In genomic region chr3L:4613083-4613482, dm6 we compare ENCODE assay signal across 1 fruit fly cellular context.
TF ChIP-seq lines count a peak whose summit lies in the region.

No protein-coding gene starts in this region.

TF ChIP-seq in whole organism, embryonic, 481 proteins besides CTCF, POLR2A, EP300 and RAD21 (continued from another document):
- TF ChIP-seq gcm (GFP tag; optimal IDR thresholded peaks at IDR 0.05; lab: Kevin White, UChicago) (peak; percentile 90), gem (tag; optimal IDR thresholded peaks at IDR 0.05; lab: Kevin White, UChicago) (peak; percentile 95), CG8944 (GFP tag; optimal IDR thresholded peaks at IDR 0.05; lab: Kevin White, UChicago) (peak; percentile 68), CG33557 (GFP tag; optimal IDR thresholded peaks at IDR 0.05; lab: Kevin White, UChicago) (peak; percentile 89), Myb (GFP tag; optimal IDR thresholded peaks at IDR 0.05; lab: Kevin White, UChicago) (peak; percentile 39), her (GFP tag; optimal IDR thresholded peaks at IDR 0.05; lab: Kevin White, UChicago) (peak; percentile 26), Mes4 (GFP tag; optimal IDR thresholded peaks at IDR 0.05; lab: Kevin White, UChicago) (peak; percentile 74), CG2120 (GFP tag; optimal IDR thresholded peaks at IDR 0.05; lab: Kevin White, UChicago) (peak; percentile 89), CG6683 (GFP tag; optimal IDR thresholded peaks at IDR 0.05; lab: Kevin White, UChicago) (peak; percentile 89), CG34376 (GFP tag; optimal IDR thresholded peaks at IDR 0.05; lab: Kevin White, UChicago) (peak; percentile 75), CG15011 (GFP tag; optimal IDR thresholded peaks at IDR 0.05; lab: Kevin White, UChicago) (peak; percentile 88), YL-1 (GFP tag; optimal IDR thresholded peaks at IDR 0.05; lab: Kevin White, UChicago) (peak; percentile 72), CG43689 (GFP tag; IDR thresholded peaks at IDR 0.05; lab: Robert Waterston, UW) (peak; percentile 83), insv (GFP tag; optimal IDR thresholded peaks at IDR 0.05; lab: Kevin White, UChicago) (no peak), Fer1 (GFP tag; optimal IDR thresholded peaks at IDR 0.05; lab: Kevin White, UChicago) (peak; percentile 94), Neu2 (GFP tag; optimal IDR thresholded peaks at IDR 0.05; lab: Kevin White, UChicago; ENCODE audit: borderline replicate concordance) (peak; percentile 44), D19A (tag; optimal IDR thresholded peaks at IDR 0.05; lab: Kevin White, UChicago) (peak; percentile 93), abd-A (tag; optimal IDR thresholded peaks at IDR 0.05; lab: Kevin White, UChicago) (peak; percentile 58), oc (tag; optimal IDR thresholded peaks at IDR 0.05; lab: Kevin White, UChicago) (peak; percentile 94), CG13287 (GFP tag; IDR thresholded peaks at IDR 0.05; lab: Robert Waterston, UW; ENCODE audit: partially characterized antibody) (no peak), unc-4 (GFP tag; IDR thresholded peaks at IDR 0.05; lab: Robert Waterston, UW; ENCODE audit: partially characterized antibody) (no peak), danr (GFP tag; IDR thresholded peaks at IDR 0.05; lab: Robert Waterston, UW) (peak; percentile 88), CG11247 (GFP tag; IDR thresholded peaks at IDR 0.05; lab: Robert Waterston, UW) (peak; percentile 92), Camta (GFP tag; optimal IDR thresholded peaks at IDR 0.05; lab: Kevin White, UChicago) (peak; percentile 95), gsb (GFP tag; IDR thresholded peaks at IDR 0.05; lab: Robert Waterston, UW) (peak; percentile 90), CG7745 (tag; optimal IDR thresholded peaks at IDR 0.05; lab: Kevin White, UChicago) (no peak), Dek (tag; optimal IDR thresholded peaks at IDR 0.05; lab: Kevin White, UChicago) (peak; percentile 81), yki (optimal IDR thresholded peaks at IDR 0.05; lab: Kevin White, UChicago) (no peak), PHDP (tag; optimal IDR thresholded peaks at IDR 0.05; lab: Kevin White, UChicago) (peak; percentile 95), CG14050 (GFP tag; IDR thresholded peaks at IDR 0.05; lab: Robert Waterston, UW) (peak; percentile 86), stwl (tag; optimal IDR thresholded peaks at IDR 0.05; lab: Kevin White, UChicago) (peak; percentile 58), E2f2 (GFP tag; IDR thresholded peaks at IDR 0.05; lab: Robert Waterston, UW) (peak; percentile 73), Poxn (GFP tag; IDR thresholded peaks at IDR 0.05; lab: Robert Waterston, UW) (0 out of 2 replicates have a peak, but pooled peaks have one; percentile 34), CG2129 (GFP tag; IDR thresholded peaks at IDR 0.05; lab: Robert Waterston, UW; ENCODE audit: partially characterized antibody) (no peak), CG6813 (GFP tag; optimal IDR thresholded peaks at IDR 0.05; lab: Kevin White, UChicago) (peak; percentile 96), chm (GFP tag; IDR thresholded peaks at IDR 0.05; lab: Robert Waterston, UW) (peak; percentile 91), ato (GFP tag; IDR thresholded peaks at IDR 0.05; lab: Robert Waterston, UW; ENCODE audit: partially characterized antibody) (no peak), Sry-δ (GFP tag; optimal IDR thresholded peaks at IDR 0.05; lab: Kevin White, UChicago) (peak; percentile 60), CG3163 (GFP tag; optimal IDR thresholded peaks at IDR 0.05; lab: Kevin White, UChicago) (peak; percentile 63), Antp (GFP tag; optimal IDR thresholded peaks at IDR 0.05; lab: Kevin White, UChicago) (peak; percentile 67), CG18764 (GFP tag; optimal IDR thresholded peaks at IDR 0.05; lab: Kevin White, UChicago) (peak; percentile 94), ewg (GFP tag; optimal IDR thresholded peaks at IDR 0.05; lab: Kevin White, UChicago) (peak; percentile 89), NC2β (GFP tag; optimal IDR thresholded peaks at IDR 0.05; lab: Kevin White, UChicago) (peak; percentile 79), CG11723 (GFP tag; optimal IDR thresholded peaks at IDR 0.05; lab: Kevin White, UChicago) (peak; percentile 86), CG7987 (GFP tag; optimal IDR thresholded peaks at IDR 0.05; lab: Kevin White, UChicago) (peak; percentile 87), HLHmδ (GFP tag; optimal IDR thresholded peaks at IDR 0.05; lab: Kevin White, UChicago) (no peak), HLH54F (GFP tag; optimal IDR thresholded peaks at IDR 0.05; lab: Kevin White, UChicago) (peak; percentile 66), wor (GFP tag; IDR thresholded peaks at IDR 0.05; lab: Robert Waterston, UW) (peak; percentile 85), hth (optimal IDR thresholded peaks at IDR 0.05; lab: Kevin White, UChicago) (no peak), CG8359 (GFP tag; optimal IDR thresholded peaks at IDR 0.05; lab: Kevin White, UChicago; ENCODE audit: borderline replicate concordance) (peak; percentile 90), CG34422 (GFP tag; IDR thresholded peaks at IDR 0.05; lab: Robert Waterston, UW) (peak; percentile 96), odd (GFP tag; optimal IDR thresholded peaks at IDR 0.05; lab: Kevin White, UChicago) (peak; percentile 92), CG31365 (tag; optimal IDR thresholded peaks at IDR 0.05; lab: Kevin White, UChicago) (peak; percentile 85), CG15269 (tag; optimal IDR thresholded peaks at IDR 0.05; lab: Kevin White, UChicago) (peak; percentile 95), CG6854 (GFP tag; optimal IDR thresholded peaks at IDR 0.05; lab: Kevin White, UChicago) (peak; percentile 91), Xbp1 (GFP tag; optimal IDR thresholded peaks at IDR 0.05; lab: Kevin White, UChicago) (peak; percentile 91), CG1647 (GFP tag; optimal IDR thresholded peaks at IDR 0.05; lab: Kevin White, UChicago) (peak; percentile 93), ab (GFP tag; optimal IDR thresholded peaks at IDR 0.05; lab: Kevin White, UChicago) (peak; percentile 69), CG10431 (GFP tag; optimal IDR thresholded peaks at IDR 0.05; lab: Kevin White, UChicago) (peak; percentile 78), lbe (GFP tag; optimal IDR thresholded peaks at IDR 0.05; lab: Kevin White, UChicago) (peak; percentile 82), MTF-1 (GFP tag; optimal IDR thresholded peaks at IDR 0.05; lab: Kevin White, UChicago; ENCODE audit: borderline replicate concordance) (peak; percentile 94), sc (optimal IDR thresholded peaks at IDR 0.05; lab: Kevin White, UChicago) (no peak), sc (GFP tag; optimal IDR thresholded peaks at IDR 0.05; lab: Kevin White, UChicago) (peak; percentile 94), CG10147 (GFP tag; optimal IDR thresholded peaks at IDR 0.05; lab: Kevin White, UChicago) (peak; percentile 94), chn (GFP tag; optimal IDR thresholded peaks at IDR 0.05; lab: Kevin White, UChicago) (peak; percentile 89), psq (GFP tag; optimal IDR thresholded peaks at IDR 0.05; lab: Kevin White, UChicago) (peak; percentile 79), CG10654 (GFP tag; optimal IDR thresholded peaks at IDR 0.05; lab: Kevin White, UChicago) (peak; percentile 91), CG14860 (GFP tag; IDR thresholded peaks at IDR 0.05; lab: Robert Waterston, UW; ENCODE audit: partially characterized antibody) (no peak), CG2116 (GFP tag; optimal IDR thresholded peaks at IDR 0.05; lab: Kevin White, UChicago) (peak; percentile 77), exex (tag; optimal IDR thresholded peaks at IDR 0.05; lab: Kevin White, UChicago) (peak; percentile 57), HLH3B (GFP tag; IDR thresholded peaks at IDR 0.05; lab: Robert Waterston, UW) (peak; percentile 96), nerfin-2 (GFP tag; IDR thresholded peaks at IDR 0.05; lab: Robert Waterston, UW; ENCODE audit: partially characterized antibody) (no peak), Six4 (GFP tag; optimal IDR thresholded peaks at IDR 0.05; lab: Kevin White, UChicago) (peak; percentile 88), CG31441 (GFP tag; IDR thresholded peaks at IDR 0.05; lab: Robert Waterston, UW) (peak; percentile 97), esg (GFP tag; conservative IDR thresholded peaks at IDR 0.05; lab: Robert Waterston, UW) (peak; percentile 90), stc (GFP tag; IDR thresholded peaks at IDR 0.05; lab: Robert Waterston, UW) (peak; percentile 95), bcd (GFP tag; optimal IDR thresholded peaks at IDR 0.05; lab: Kevin White, UChicago) (peak; percentile 93), CG6272 (GFP tag; IDR thresholded peaks at IDR 0.05; lab: Robert Waterston, UW) (peak; percentile 83), zen2 (GFP tag; IDR thresholded peaks at IDR 0.05; lab: Robert Waterston, UW; ENCODE audit: partially characterized antibody) (no peak), Atf-2 (GFP tag; optimal IDR thresholded peaks at IDR 0.05; lab: Kevin White, UChicago) (peak; percentile 78), ro (GFP tag; IDR thresholded peaks at IDR 0.05; lab: Robert Waterston, UW) (peak; percentile 83), eve (GFP tag; optimal IDR thresholded peaks at IDR 0.05; lab: Kevin White, UChicago) (peak in 1 of 2 experiments; percentile 94), CG30403 (GFP tag; optimal IDR thresholded peaks at IDR 0.05; lab: Kevin White, UChicago) (peak; percentile 92), dm (GFP tag; optimal IDR thresholded peaks at IDR 0.05; lab: Kevin White, UChicago) (peak; percentile 67), CG1832 (GFP tag; optimal IDR thresholded peaks at IDR 0.05; lab: Kevin White, UChicago) (no peak), cas (GFP tag; IDR thresholded peaks at IDR 0.05; lab: Robert Waterston, UW) (peak; percentile 60; the same call in 1 of the 2 replicates), CG14441 (GFP tag; IDR thresholded peaks at IDR 0.05; lab: Robert Waterston, UW) (peak; percentile 96), emc (GFP tag; optimal IDR thresholded peaks at IDR 0.05; lab: Kevin White, UChicago) (peak; percentile 81), pita (GFP tag; optimal IDR thresholded peaks at IDR 0.05; lab: Kevin White, UChicago) (no peak), Atf3 (GFP tag; optimal IDR thresholded peaks at IDR 0.05; lab: Kevin White, UChicago) (peak; percentile 75), CG18011 (GFP tag; optimal IDR thresholded peaks at IDR 0.05; lab: Kevin White, UChicago) (peak; percentile 77), CG10565 (GFP tag; optimal IDR thresholded peaks at IDR 0.05; lab: Kevin White, UChicago) (peak; percentile 68), unpg (GFP tag; optimal IDR thresholded peaks at IDR 0.05; lab: Kevin White, UChicago) (peak; percentile 92), rib (GFP tag; IDR thresholded peaks at IDR 0.05; lab: Robert Waterston, UW) (peak; percentile 83), pnt (GFP tag; optimal IDR thresholded peaks at IDR 0.05; lab: Kevin White, UChicago) (peak; percentile 76), CG4404 (GFP tag; IDR thresholded peaks at IDR 0.05; lab: Robert Waterston, UW) (peak; percentile 87), Nf-YB (GFP tag; optimal IDR thresholded peaks at IDR 0.05; lab: Kevin White, UChicago) (peak; percentile 81), Doc3 (GFP tag; IDR thresholded peaks at IDR 0.05; lab: Robert Waterston, UW; ENCODE audit: partially characterized antibody) (no peak), jing (GFP tag; optimal IDR thresholded peaks at IDR 0.05; lab: Kevin White, UChicago) (peak; percentile 84), eyg (GFP tag; optimal IDR thresholded peaks at IDR 0.05; lab: Kevin White, UChicago) (peak; percentile 84), CG2712 (tag; optimal IDR thresholded peaks at IDR 0.05; lab: Kevin White, UChicago) (peak; percentile 97), CG4820 (GFP tag; optimal IDR thresholded peaks at IDR 0.05; lab: Kevin White, UChicago) (peak; percentile 95), CG7357 (GFP tag; IDR thresholded peaks at IDR 0.05; lab: Robert Waterston, UW) (peak; percentile 86), sr (GFP tag; IDR thresholded peaks at IDR 0.05; lab: Robert Waterston, UW) (peak; percentile 87), CG30431 (GFP tag; optimal IDR thresholded peaks at IDR 0.05; lab: Kevin White, UChicago) (peak; percentile 77), gcm2 (GFP tag; optimal IDR thresholded peaks at IDR 0.05; lab: Kevin White, UChicago) (peak; percentile 80), Doc2 (GFP tag; IDR thresholded peaks at IDR 0.05; lab: Robert Waterston, UW) (peak; percentile 80), dpn (GFP tag; optimal IDR thresholded peaks at IDR 0.05; lab: Kevin White, UChicago) (peak; percentile 90 to 92), CG13424 (tag; optimal IDR thresholded peaks at IDR 0.05; lab: Kevin White, UChicago) (peak; percentile 93), Atf6 (GFP tag; IDR thresholded peaks at IDR 0.05; lab: Robert Waterston, UW) (peak; percentile 93), CG32767 (GFP tag; IDR thresholded peaks at IDR 0.05; lab: Robert Waterston, UW) (peak; percentile 93), fd3F (GFP tag; optimal IDR thresholded peaks at IDR 0.05; lab: Kevin White, UChicago) (peak; percentile 87)
